Worm (Caenorhabditis elegans): ENCODE measurements around the gene idpa-2.

ce11 chrII:8818978-8819896, 26.7 kb upstream of the idpa-2 start, which contains the start of gene F46C5.10:
- no peak for TF ChIP-seq rnt-1 (tag; optimal IDR thresholded peaks at IDR 0.05)
- TF ChIP-seq ceh-30 (tag; optimal IDR thresholded peaks at IDR 0.05), result no peak

All from whole organism, late embryonic.